Worm (Caenorhabditis elegans): ENCODE measurements around the gene ZK593.2.

The ZK593.2 gene

ce11 chrIV:10889820-10890462, 23.2 kb upstream of the ZK593.2 start, which contains the start of gene F13E9.15:
Gene F13E9.15 (minus strand): TSS chrIV:10889870.
- TF ChIP-seq tbx-9 (tag; optimal IDR thresholded peaks at IDR 0.05; ENCODE audit: borderline replicate concordance) = no peak
- no peak for TF ChIP-seq hmg-1.2 (GFP tag; IDR thresholded peaks at IDR 0.05)
- TF ChIP-seq mxl-1 (tag; optimal IDR thresholded peaks at IDR 0.05) = no peak
- no peak for TF ChIP-seq unc-130 (GFP tag; optimal IDR thresholded peaks at IDR 0.05)
- no peak for TF ChIP-seq ZK185.1 (tag; optimal IDR thresholded peaks at IDR 0.05; ENCODE audit: poor library complexity, severe bottlenecking)
- TF ChIP-seq F39B2.1 (GFP tag; IDR thresholded peaks at IDR 0.05) = no peak
- no peak for TF ChIP-seq atf-7 (tag; optimal IDR thresholded peaks at IDR 0.05)
- no peak for TF ChIP-seq madf-10 (tag; optimal IDR thresholded peaks at IDR 0.05)
- no peak for TF ChIP-seq pbrm-1 (GFP tag; IDR thresholded peaks at IDR 0.05)
- no peak for TF ChIP-seq F57A8.1 (GFP tag; optimal IDR thresholded peaks at IDR 0.05)
- TF ChIP-seq ama-1 (optimal IDR thresholded peaks at IDR 0.05) = no peak
- TF ChIP-seq ama-1 (GFP tag; optimal IDR thresholded peaks at IDR 0.05) = no peak
- no peak for TF ChIP-seq efl-1 (GFP tag; optimal IDR thresholded peaks at IDR 0.05)
- no peak for TF ChIP-seq ceh-91 (GFP tag; IDR thresholded peaks at IDR 0.05)
- TF ChIP-seq lsl-1 (GFP tag; optimal IDR thresholded peaks at IDR 0.05) = no peak
- TF ChIP-seq hmg-20 (GFP tag; IDR thresholded peaks at IDR 0.05) = no peak
- TF ChIP-seq B0336.3 (GFP tag; IDR thresholded peaks at IDR 0.05) = no peak
- no peak for TF ChIP-seq zfh-2 (GFP tag; conservative IDR thresholded peaks at IDR 0.05)

- no peak for TF ChIP-seq somi-1 (GFP tag; optimal IDR thresholded peaks at IDR 0.05)
- TF ChIP-seq ztf-22 (GFP tag; optimal IDR thresholded peaks at IDR 0.05) = no peak
- TF ChIP-seq atf-7 (tag; optimal IDR thresholded peaks at IDR 0.05) = no peak
- no peak for TF ChIP-seq ztf-6 (GFP tag; IDR thresholded peaks at IDR 0.05)
- no peak for TF ChIP-seq tbp1 (GFP tag; optimal IDR thresholded peaks at IDR 0.05)
- TF ChIP-seq attf-3 (GFP tag; conservative IDR thresholded peaks at IDR 0.05) = no peak
- TF ChIP-seq attf-5 (GFP tag; optimal IDR thresholded peaks at IDR 0.05) = no peak
- no peak for TF ChIP-seq unc-130 (GFP tag; optimal IDR thresholded peaks at IDR 0.05)
- no peak for TF ChIP-seq rcor-1 (GFP tag; IDR thresholded peaks at IDR 0.05)
- no peak for TF ChIP-seq zim-3 (tag; optimal IDR thresholded peaks at IDR 0.05)
- TF ChIP-seq bed-1 (GFP tag; IDR thresholded peaks at IDR 0.05) = no peak
- no peak for TF ChIP-seq ceh-40 (GFP tag; IDR thresholded peaks at IDR 0.05)
- TF ChIP-seq B0261.1 (tag; optimal IDR thresholded peaks at IDR 0.05) = no peak
Observed at ce11 chrIV:10891993-10892392, 21.2 kb upstream of the ZK593.2 start, which contains the start of gene srlf-12. Gene srlf-12 (minus strand): TSS chrIV:10892093.

- TF ChIP-seq lin-35 (GFP tag; optimal IDR thresholded peaks at IDR 0.05) (no peak), cebp-2 (GFP tag; IDR thresholded peaks at IDR 0.05) (no peak), C06A6.2 (GFP tag; conservative IDR thresholded peaks at IDR 0.05) (no peak), chd-7 (tag; optimal IDR thresholded peaks at IDR 0.05) (no peak), sea-2 (GFP tag; IDR thresholded peaks at IDR 0.05) (no peak)
Observed at ce11 chrIV:10894255-10894654, 18.9 kb upstream of the ZK593.2 start, which contains the start of gene srlf-14. Gene srlf-14 (minus strand): TSS chrIV:10894355.

ce11 chrIV:10896512-10896911, 16.7 kb upstream of the ZK593.2 start, which contains the start of gene srlf-13:
Gene srlf-13 (minus strand): TSS chrIV:10896612.
- TF ChIP-seq F49E8.2 (tag; optimal IDR thresholded peaks at IDR 0.05; ENCODE audit: insufficient read depth) = no peak
- no peak for TF ChIP-seq rcor-1 (GFP tag; IDR thresholded peaks at IDR 0.05)
- TF ChIP-seq Y56A3A.18 (GFP tag; IDR thresholded peaks at IDR 0.05) = no peak
- no peak for TF ChIP-seq T07F8.4 (tag; optimal IDR thresholded peaks at IDR 0.05)
- no peak for TF ChIP-seq lir-1 (GFP tag; conservative IDR thresholded peaks at IDR 0.05)
- TF ChIP-seq bed-1 (GFP tag; IDR thresholded peaks at IDR 0.05) = no peak
- no peak for TF ChIP-seq ztf-26 (tag; optimal IDR thresholded peaks at IDR 0.05)
- no peak for TF ChIP-seq madf-8 (GFP tag; conservative IDR thresholded peaks at IDR 0.05)
- no peak for TF ChIP-seq ztf-28 (GFP tag; IDR thresholded peaks at IDR 0.05)
- TF ChIP-seq attf-3 (GFP tag; conservative IDR thresholded peaks at IDR 0.05) = no peak
- TF ChIP-seq F52B5.7 (tag; optimal IDR thresholded peaks at IDR 0.05) = no peak
- TF ChIP-seq snpc-1.1 (tag; optimal IDR thresholded peaks at IDR 0.05; ENCODE audit: insufficient read depth) = no peak
- TF ChIP-seq zim-3 (tag; optimal IDR thresholded peaks at IDR 0.05) = no peak
- no peak for TF ChIP-seq B0035.1 (tag; optimal IDR thresholded peaks at IDR 0.05)
- TF ChIP-seq hmg-20 (GFP tag; IDR thresholded peaks at IDR 0.05) = no peak
- no peak for TF ChIP-seq Y53G8AR.9 (GFP tag; conservative IDR thresholded peaks at IDR 0.05)

Data from whole organism, young adult.